Fruit fly (Drosophila melanogaster) whole organism, embryonic: ENCODE measurements around the gene mRpS2.

ENCODE experiments used
- BtbVII ChIP-seq: fragments of 200-800 bp; sonication (Bioruptor generic); optimal IDR thresholded peaks from 3 replicates; lab custom pipeline; 2017; ENCODE audit warnings: missing biosample characterization, mild to moderate bottlenecking, missing genetic modification characterization
- CG10431 ChIP-seq: fragments of 200-800 bp; sonication (Bioruptor generic); optimal IDR thresholded peaks from 3 replicates; lab custom pipeline; 2018; ENCODE audit warnings: missing biosample characterization, mild to moderate bottlenecking, missing genetic modification characterization
- CG11723 ChIP-seq: fragments of 200-800 bp; sonication (Bioruptor generic); optimal IDR thresholded peaks from 2 replicates; lab custom pipeline; 2017; ENCODE audit warnings: missing biosample characterization, mild to moderate bottlenecking, missing genetic modification characterization
- CG12155 ChIP-seq: fragments of 200-800 bp; sonication (Bioruptor generic); optimal IDR thresholded peaks from 3 replicates; lab custom pipeline; 2016; ENCODE audit warnings: missing biosample characterization, missing genetic modification characterization
- CG18011 ChIP-seq: fragments of 200-800 bp; sonication (Bioruptor generic); optimal IDR thresholded peaks from 2 replicates; lab custom pipeline; 2017; ENCODE audit warnings: missing biosample characterization, missing genetic modification characterization, mild to moderate bottlenecking, moderate library complexity, missing genotype
- CG1832 ChIP-seq: fragments of 200-800 bp; sonication (Bioruptor generic); optimal IDR thresholded peaks from 2 replicates; lab custom pipeline; 2017; ENCODE audit warnings: missing biosample characterization, mild to moderate bottlenecking, missing genetic modification characterization, inconsistent platforms
- CG18619 ChIP-seq: fragments of 200-800 bp; sonication (Bioruptor generic); optimal IDR thresholded peaks from 3 replicates; lab custom pipeline; 2017; ENCODE audit warnings: missing biosample characterization, mild to moderate bottlenecking, missing genetic modification characterization
- CG2120 ChIP-seq: fragments of 200-800 bp; sonication (Bioruptor generic); optimal IDR thresholded peaks from 3 replicates; lab custom pipeline; 2016; ENCODE audit warnings: missing biosample characterization, missing genetic modification characterization
- CG2129 ChIP-seq: fragments of 200-800 bp; sonication (Bioruptor generic); IDR thresholded peaks from 2 replicates; pipeline ENCODE4 v1.3.6; 2022; ENCODE audit warnings: missing biosample characterization, missing genetic modification characterization; ENCODE audit not compliant: partially characterized antibody
- CG2678 ChIP-seq: fragments of 200-800 bp; sonication (Bioruptor generic); optimal IDR thresholded peaks from 3 replicates; lab custom pipeline; 2019; ENCODE audit warnings: missing biosample characterization, mild to moderate bottlenecking, missing genetic modification characterization, moderate library complexity
- CG2875 ChIP-seq: fragments of 200-800 bp; sonication (Bioruptor generic); optimal IDR thresholded peaks from 2 replicates; lab custom pipeline; 2017; ENCODE audit warnings: missing biosample characterization, mild to moderate bottlenecking, missing genetic modification characterization, missing genetic modification reagents
- CG2889 ChIP-seq: fragments of 200-800 bp; sonication (Bioruptor generic); IDR thresholded peaks from 3 replicates; pipeline ENCODE4 v1.3.6; 2022; ENCODE audit warnings: missing biosample characterization, missing genetic modification characterization
- CG33213 ChIP-seq: fragments of 200-800 bp; sonication (Bioruptor generic); optimal IDR thresholded peaks from 3 replicates; lab custom pipeline; 2016; ENCODE audit warnings: missing biosample characterization, missing genetic modification characterization
- CG34376 ChIP-seq: fragments of 200-800 bp; sonication (Bioruptor generic); optimal IDR thresholded peaks from 2 replicates; lab custom pipeline; 2018; ENCODE audit warnings: missing biosample characterization, mild to moderate bottlenecking, missing genetic modification characterization
- CG4328 ChIP-seq: fragments of 200-800 bp; sonication (Bioruptor generic); optimal IDR thresholded peaks from 3 replicates; lab custom pipeline; 2017; ENCODE audit warnings: missing biosample characterization, missing genetic modification reagents, missing genetic modification characterization
- CG6272 ChIP-seq: fragments of 200-800 bp; sonication (Bioruptor generic); IDR thresholded peaks from 2 replicates; pipeline ENCODE4 v1.3.6; 2022; ENCODE audit warnings: missing biosample characterization, missing genetic modification characterization
- CG6683 ChIP-seq: fragments of 200-800 bp; sonication (Bioruptor generic); optimal IDR thresholded peaks from 2 replicates; lab custom pipeline; 2017; ENCODE audit warnings: missing biosample characterization, mild to moderate bottlenecking, missing genetic modification characterization, missing genetic modification reagents
- CG6791 ChIP-seq: fragments of 200-800 bp; sonication (Bioruptor generic); IDR thresholded peaks from 3 replicates; pipeline ENCODE4 v1.3.6; 2022; ENCODE audit warnings: missing biosample characterization, missing genetic modification characterization; ENCODE audit not compliant: partially characterized antibody
- CG7556 ChIP-seq: fragments of 200-800 bp; sonication (Bioruptor generic); optimal IDR thresholded peaks from 2 replicates; lab custom pipeline; 2017; ENCODE audit warnings: missing biosample characterization, mild to moderate bottlenecking, missing genetic modification characterization
- CG7786 ChIP-seq: fragments of 200-800 bp; sonication (Bioruptor generic); optimal IDR thresholded peaks from 2 replicates; lab custom pipeline; 2016; ENCODE audit warnings: missing biosample characterization, missing genetic modification characterization
- CG9215 ChIP-seq: fragments of 200-800 bp; sonication (Bioruptor generic); IDR thresholded peaks from 2 replicates; pipeline ENCODE4 v1.3.6; 2022; ENCODE audit warnings: missing biosample characterization, missing genetic modification characterization
- Camta ChIP-seq: fragments of 200-800 bp; sonication (Bioruptor generic); optimal IDR thresholded peaks from 2 replicates; lab custom pipeline; 2016; ENCODE audit warnings: missing biosample characterization, missing genetic modification characterization
- D19B ChIP-seq: fragments of 200-800 bp; sonication (Bioruptor generic); optimal IDR thresholded peaks from 2 replicates; lab custom pipeline; 2017; ENCODE audit warnings: missing biosample characterization, mild to moderate bottlenecking, missing genetic modification characterization
- Dbx ChIP-seq: fragments of 200-800 bp; sonication (Bioruptor generic); IDR thresholded peaks from 3 replicates; pipeline ENCODE4 v1.3.6; 2022; ENCODE audit warnings: missing biosample characterization, missing genetic modification characterization
- Dll ChIP-seq: fragments of 200-800 bp; sonication (Bioruptor generic); IDR thresholded peaks from 4 replicates; pipeline ENCODE4 v1.3.6; 2022; ENCODE audit warnings: missing biosample characterization, missing genetic modification characterization; ENCODE audit not compliant: partially characterized antibody
- Dref ChIP-seq: fragments of 200-800 bp; sonication (Bioruptor generic); IDR thresholded peaks from 2 replicates; pipeline ENCODE4 v1.3.6; 2022; ENCODE audit warnings: missing biosample characterization, missing genetic modification characterization
- Drgx ChIP-seq: fragments of 200-800 bp; sonication (Bioruptor generic); IDR thresholded peaks from 2 replicates; pipeline ENCODE4 v1.3.6; 2022; ENCODE audit warnings: missing biosample characterization, missing genetic modification characterization
- Hr51 ChIP-seq, 2 experiments: fragments of 200-800 bp; sonication (Bioruptor generic); optimal IDR thresholded peaks; 2 replicates in 1 of 2; 3 replicates in 1 of 2; lab custom pipeline; 2016 to 2018; ENCODE audit warnings: missing biosample characterization in 2 of 2, missing genetic modification characterization in 2 of 2, mild to moderate bottlenecking in 1 of 2, moderate library complexity in 1 of 2
- Nf-YC ChIP-seq: fragments of 200-800 bp; optimal IDR thresholded peaks from 3 replicates; lab custom pipeline; 2019; ENCODE audit warnings: missing biosample characterization, mild to moderate bottlenecking, missing genetic modification characterization, moderate library complexity
- Sox102F ChIP-seq: fragments of 200-800 bp; sonication (Bioruptor generic); optimal IDR thresholded peaks from 2 replicates; lab custom pipeline; 2018; ENCODE audit warnings: missing biosample characterization, mild to moderate bottlenecking, missing genetic modification characterization, moderate library complexity
- cad ChIP-seq: fragments of >200 bp; optimal IDR thresholded peaks from 2 replicates; lab custom pipeline; 2017; ENCODE audit warnings: missing biosample characterization, missing genetic modification characterization
- crol ChIP-seq: fragments of 200-800 bp; sonication (Bioruptor generic); IDR thresholded peaks from 2 replicates; pipeline ENCODE4 v1.3.6; 2022; ENCODE audit warnings: missing biosample characterization, missing genetic modification characterization
- emc ChIP-seq: fragments of 200-800 bp; sonication (Bioruptor generic); optimal IDR thresholded peaks from 2 replicates; lab custom pipeline; 2016; ENCODE audit warnings: missing biosample characterization, missing genetic modification characterization
- fd3F ChIP-seq: fragments of 200-800 bp; sonication (Bioruptor generic); optimal IDR thresholded peaks from 2 replicates; lab custom pipeline; 2018; ENCODE audit warnings: missing biosample characterization, mild to moderate bottlenecking, missing genetic modification characterization, moderate library complexity
- fd64A ChIP-seq: fragments of 200-800 bp; sonication (Bioruptor generic); optimal IDR thresholded peaks from 3 replicates; lab custom pipeline; 2018; ENCODE audit warnings: missing biosample characterization, mild to moderate bottlenecking, missing genetic modification characterization
- fu2 ChIP-seq: fragments of 200-800 bp; sonication (Bioruptor generic); optimal IDR thresholded peaks from 2 replicates; lab custom pipeline; 2016; ENCODE audit warnings: missing biosample characterization, missing genetic modification characterization
- grn ChIP-seq: fragments of 200-800 bp; sonication (Bioruptor generic); optimal IDR thresholded peaks from 3 replicates; lab custom pipeline; 2017; ENCODE audit warnings: missing biosample characterization, missing genetic modification characterization
- gt ChIP-seq: fragments of 200-800 bp; sonication (Bioruptor generic); IDR thresholded peaks from 2 replicates; pipeline ENCODE4 v1.3.6; 2022; ENCODE audit warnings: missing biosample characterization, missing genetic modification characterization
- ham ChIP-seq: fragments of 200-800 bp; sonication (Bioruptor generic); IDR thresholded peaks from 2 replicates; pipeline ENCODE4 v1.3.6; 2022; ENCODE audit warnings: missing biosample characterization, missing genetic modification characterization
- lbe ChIP-seq: fragments of 200-800 bp; sonication (Bioruptor generic); optimal IDR thresholded peaks from 2 replicates; lab custom pipeline; 2016; ENCODE audit warnings: missing biosample characterization, mild to moderate bottlenecking, missing genetic modification characterization
- lmd ChIP-seq: fragments of 200-800 bp; sonication (Bioruptor generic); IDR thresholded peaks from 2 replicates; pipeline ENCODE4 v1.3.6; 2022; ENCODE audit warnings: missing biosample characterization, missing genetic modification characterization
- nom ChIP-seq: fragments of 200-800 bp; sonication (Bioruptor generic); optimal IDR thresholded peaks from 2 replicates; lab custom pipeline; 2017; ENCODE audit warnings: missing biosample characterization, missing genetic modification characterization, mild to moderate bottlenecking, moderate library complexity, missing genetic modification reagents
- odd ChIP-seq: fragments of 200-800 bp; sonication (Bioruptor generic); optimal IDR thresholded peaks from 2 replicates; lab custom pipeline; 2017; ENCODE audit warnings: missing biosample characterization, mild to moderate bottlenecking, missing genetic modification characterization
- otp ChIP-seq: fragments of 200-800 bp; sonication (Bioruptor generic); IDR thresholded peaks from 3 replicates; pipeline ENCODE4, ENCODE4 v1.3.6; 2022; ENCODE audit warnings: missing biosample characterization, missing genetic modification characterization
- ro ChIP-seq: fragments of 200-800 bp; sonication (Bioruptor generic); IDR thresholded peaks from 2 replicates; pipeline ENCODE4 v1.3.6; 2022; ENCODE audit warnings: missing biosample characterization, missing genetic modification characterization
- sc ChIP-seq, 3 experiments: fragments of >200 bp in 2 of 3; fragments of 200-800 bp in 1 of 3; sonication (Bioruptor generic) in 1 of 3; optimal IDR thresholded peaks; 2 replicates in 2 of 3; 3 replicates in 1 of 3; lab custom pipeline; 2017; ENCODE audit warnings: mild to moderate bottlenecking in 1 of 3, missing biosample characterization in 1 of 3, missing genetic modification characterization in 1 of 3, missing genetic modification reagents in 1 of 3
- sd ChIP-seq: fragments of 200-800 bp; sonication (Bioruptor generic); optimal IDR thresholded peaks from 3 replicates; lab custom pipeline; 2018; ENCODE audit warnings: missing biosample characterization, mild to moderate bottlenecking, missing genetic modification characterization, moderate library complexity
- sug ChIP-seq: fragments of 200-800 bp; optimal IDR thresholded peaks from 2 replicates; lab custom pipeline; 2019; ENCODE audit warnings: missing biosample characterization, mild to moderate bottlenecking, missing genetic modification characterization, moderate library complexity
- zen ChIP-seq: fragments of 200-800 bp; sonication (Bioruptor generic); optimal IDR thresholded peaks from 3 replicates; lab custom pipeline; 2018; ENCODE audit warnings: missing biosample characterization, mild to moderate bottlenecking, missing genetic modification characterization, moderate library complexity
- zfh2 ChIP-seq: fragments of 200-800 bp; sonication (Bioruptor generic); optimal IDR thresholded peaks from 2 replicates; lab custom pipeline; 2016; ENCODE audit warnings: missing biosample characterization, missing genetic modification characterization

mRpS2 gene

DNA sequence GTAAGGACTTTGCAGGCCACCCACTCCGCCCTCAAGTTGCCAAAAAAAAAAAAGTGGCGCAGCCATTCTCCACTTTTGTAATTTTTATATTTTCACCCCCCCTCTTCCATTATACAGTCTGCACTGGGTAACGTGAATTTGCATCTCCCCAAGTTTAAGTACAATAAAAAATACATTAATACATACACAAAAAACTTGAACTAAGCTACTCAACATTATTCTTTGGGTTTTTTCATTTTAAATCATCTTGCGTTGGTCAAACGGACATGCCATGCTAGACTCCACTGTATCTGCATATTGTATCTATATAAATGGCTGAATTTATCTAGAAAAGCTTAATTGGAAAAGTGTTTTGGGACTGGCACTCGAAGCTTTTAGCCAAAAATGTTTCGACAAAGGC lies 11.3 kb upstream of the mRpS2 start (continued):
- TF ChIP-seq Dll (GFP tag; lab: Robert Waterston, UW) (no peak), grn (GFP tag; lab: Kevin White, UChicago) (no peak), emc (GFP tag; lab: Kevin White, UChicago) (no peak), CG11723 (no peak), Nf-YC (no peak), lmd (GFP tag; lab: Robert Waterston, UW) (peak; percentile 23; the same call in 1 of the 2 replicates), CG34376 (GFP tag; lab: Kevin White, UChicago) (no peak), cad (GFP tag; lab: Kevin White, UChicago) (no peak), CG10431 (GFP tag; lab: Kevin White, UChicago) (no peak), CG33213 (no peak), CG7556 (GFP tag; lab: Kevin White, UChicago) (no peak), Drgx (GFP tag; lab: Robert Waterston, UW) (peak; percentile 38; the same call in 1 of the 2 replicates), nom (GFP tag; lab: Kevin White, UChicago) (no peak), D19B (GFP tag; lab: Kevin White, UChicago) (no peak), odd (GFP tag; lab: Kevin White, UChicago) (no peak), Hr51 (GFP tag; optimal IDR thresholded peaks at IDR 0.05; lab: Kevin White, UChicago) (peak in 1 of 2 experiments; percentile 10), CG2678 (peak; percentile 70), fd3F (GFP tag; lab: Kevin White, UChicago) (no peak), otp (GFP tag; lab: Robert Waterston, UW) (0 out of 3 replicates have a peak, but pooled peaks have one; percentile 29), Camta (GFP tag; lab: Kevin White, UChicago) (peak; percentile 1), CG6791 (GFP tag; lab: Robert Waterston, UW) (no peak), CG6272 (GFP tag; lab: Robert Waterston, UW) (peak; percentile 50; the same call in 1 of the 2 replicates), CG4328 (no peak), zen (tag; lab: Kevin White, UChicago) (no peak), ro (GFP tag; lab: Robert Waterston, UW) (no peak), sc (optimal IDR thresholded peaks at IDR 0.05; lab: Kevin White, UChicago) (no peak), sc (GFP tag; optimal IDR thresholded peaks at IDR 0.05; lab: Kevin White, UChicago) (no peak), CG6683 (GFP tag; lab: Kevin White, UChicago) (no peak), gt (no peak), CG18619 (GFP tag; lab: Kevin White, UChicago) (no peak), zfh2 (GFP tag; lab: Kevin White, UChicago) (no peak), fu2 (GFP tag; lab: Kevin White, UChicago) (no peak), CG2889 (GFP tag; lab: Robert Waterston, UW) (no peak), CG1832 (GFP tag; lab: Kevin White, UChicago) (no peak), CG12155 (GFP tag; lab: Kevin White, UChicago) (no peak), Dbx (GFP tag; lab: Robert Waterston, UW) (0 out of 3 replicates have a peak, but pooled peaks have one; percentile 27), sd (tag; lab: Kevin White, UChicago) (no peak), CG2875 (no peak), fd64A (GFP tag; lab: Kevin White, UChicago) (no peak), sug (tag; lab: Kevin White, UChicago) (no peak), BtbVII (GFP tag; lab: Kevin White, UChicago) (peak; percentile 15), CG7786 (GFP tag; lab: Kevin White, UChicago) (no peak), Sox102F (GFP tag; lab: Kevin White, UChicago) (peak; percentile 15), lbe (GFP tag; lab: Kevin White, UChicago) (no peak), ham (GFP tag; lab: Robert Waterston, UW) (no peak), CG9215 (GFP tag; lab: Robert Waterston, UW) (no peak), crol (GFP tag; lab: Robert Waterston, UW) (no peak), CG18011 (GFP tag; lab: Kevin White, UChicago) (no peak), CG2120 (GFP tag; lab: Kevin White, UChicago) (peak; percentile 37), CG2129 (GFP tag; lab: Robert Waterston, UW) (no peak), Dref (GFP tag; lab: Robert Waterston, UW) (no peak)
